Worm (Caenorhabditis elegans): Measurements from ENCODE around the gene tag-297.

DNA sequence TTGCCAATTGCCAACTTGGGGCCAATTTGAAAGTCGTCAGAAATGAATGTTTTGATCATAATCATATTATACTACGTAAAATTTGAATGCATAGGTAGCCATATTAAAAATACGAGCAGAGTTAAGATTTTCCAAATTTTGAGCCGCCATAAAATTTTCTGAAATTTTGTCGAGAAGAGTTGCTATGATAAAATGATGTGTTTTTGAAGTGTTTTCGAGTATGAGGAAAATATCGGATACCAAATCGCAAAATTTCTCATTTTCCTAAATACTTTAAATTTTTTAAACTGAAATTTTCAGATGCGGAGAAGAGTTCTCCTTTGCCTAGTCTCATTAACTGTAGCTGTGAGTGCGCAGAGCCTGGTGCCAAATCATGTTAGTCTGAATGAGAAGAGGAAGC is at the start of gene tag-297:
- TF ChIP-seq lsy-2 (tag; optimal IDR thresholded peaks at IDR 0.05): no peak
- no peak for TF ChIP-seq nhr-28 (tag; optimal IDR thresholded peaks at IDR 0.05)
- TF ChIP-seq nhr-237 (tag; optimal IDR thresholded peaks at IDR 0.05): no peak
- no peak for TF ChIP-seq lin-1 (GFP tag; IDR thresholded peaks at IDR 0.05)

All from whole organism, L4 larva.